Worm (Caenorhabditis elegans): Measurements from ENCODE around the gene T22F3.7.
"Not testable (repeated sequence)": the region's sequence is repeated elsewhere in the genome, so short reads cannot be mapped to it uniquely, and the experiment has no call there.

- not testable (repeated sequence) for TF ChIP-seq ceh-13 (GFP tag; optimal IDR thresholded peaks at IDR 0.05); tbx-37 (GFP tag; conservative IDR thresholded peaks at IDR 0.05); ets-7 (tag; optimal IDR thresholded peaks at IDR 0.05); tbx-11 (GFP tag; IDR thresholded peaks at IDR 0.05); ama-1 (optimal IDR thresholded peaks at IDR 0.05); hmg-4 (GFP tag; optimal IDR thresholded peaks at IDR 0.05); flt-1 (GFP tag; IDR thresholded peaks at IDR 0.05); hmbx-1 (tag; optimal IDR thresholded peaks at IDR 0.05)
Observed at ce11 chrV:3564335-3564734, 36.1 kb downstream of the T22F3.7 start, which contains the start of gene T24A6.17.
